Fruit fly (Drosophila melanogaster) whole organism: Measurements from ENCODE around the gene CG32270.

Experiments
- CG8478 ChIP-seq: fragments of >200 bp; optimal IDR thresholded peaks from 2 replicates; lab custom pipeline; 2018; ENCODE audit warnings: inconsistent platforms
- EcR ChIP-seq, 2 experiments: fragments of >200 bp; optimal IDR thresholded peaks; 2 replicates each; lab custom pipeline; 2017; ENCODE audit warnings: missing biosample characterization in 2 of 2, missing genetic modification characterization in 2 of 2, missing genetic modification reagents in 2 of 2

dm6 chr3L:3187263-3187662, 21.5 kb downstream of the CG32270 start, which contains the start of gene CG14957:
- TF ChIP-seq CG8478 (lab: Kevin White, UChicago) (no peak), EcR (GFP tag; optimal IDR thresholded peaks at IDR 0.05; lab: Kevin White, UChicago) (no peak)
